Worm (Caenorhabditis elegans) whole organism, L3 larva: ENCODE measurements around the gene F45G2.8.

Source experiments
- aly-2 ChIP-seq: fragments of 150-350 bp; optimal IDR thresholded peaks from 2 replicates; lab custom pipeline; 2014; ENCODE audit warnings: missing biosample characterization, missing genetic modification characterization
- ama-1 ChIP-seq: fragments of 150-350 bp; optimal IDR thresholded peaks from 2 replicates; lab custom pipeline; 2018
- ceh-82 ChIP-seq: fragments of 150-350 bp; optimal IDR thresholded peaks from 2 replicates; lab custom pipeline; 2014; ENCODE audit warnings: missing biosample characterization, missing genetic modification characterization
- ceh-9 ChIP-seq: sonication (generic microtip); optimal IDR thresholded peaks from 2 replicates; lab custom pipeline; 2018; ENCODE audit warnings: missing biosample characterization, missing genetic modification characterization
- elt-1 ChIP-seq: fragments of 150-350 bp; optimal IDR thresholded peaks from 2 replicates; lab custom pipeline; 2014; ENCODE audit warnings: missing biosample characterization, missing genetic modification characterization
- nhr-11 ChIP-seq: fragments of 150-350 bp; optimal IDR thresholded peaks from 2 replicates; lab custom pipeline; 2014; ENCODE audit warnings: missing biosample characterization, missing genetic modification characterization
- nhr-12 ChIP-seq: fragments of 150-350 bp; optimal IDR thresholded peaks from 2 replicates; lab custom pipeline; 2014; ENCODE audit warnings: missing biosample characterization, missing genetic modification characterization
- nhr-237 ChIP-seq: fragments of 150-350 bp; optimal IDR thresholded peaks from 2 replicates; lab custom pipeline; 2014; ENCODE audit warnings: missing biosample characterization, missing genetic modification characterization
- sea-2 ChIP-seq: fragments of 150-350 bp; sonication (generic microtip); optimal IDR thresholded peaks from 4 replicates; lab custom pipeline; 2014; ENCODE audit warnings: missing biosample characterization, missing genetic modification reagents, missing genetic modification characterization
- skn-1 ChIP-seq: fragments of 150-350 bp; optimal IDR thresholded peaks from 2 replicates; lab custom pipeline; 2014; ENCODE audit warnings: missing biosample characterization, missing genetic modification characterization
- tbx-2 ChIP-seq: sonication (generic microtip); optimal IDR thresholded peaks from 2 replicates; lab custom pipeline; 2016; ENCODE audit warnings: mild to moderate bottlenecking, missing genetic modification characterization, missing compliant biosample characterization
- zag-1 ChIP-seq: fragments of 150-350 bp; optimal IDR thresholded peaks from 2 replicates; lab custom pipeline; 2014; ENCODE audit warnings: missing biosample characterization, missing genetic modification characterization
- ztf-11 ChIP-seq: fragments of 150-350 bp; optimal IDR thresholded peaks from 2 replicates; lab custom pipeline; 2014; ENCODE audit warnings: missing biosample characterization, missing genetic modification characterization
- ztf-4 ChIP-seq: fragments of 150-350 bp; optimal IDR thresholded peaks from 2 replicates; lab custom pipeline; 2014; ENCODE audit warnings: missing biosample characterization, missing genetic modification characterization

- no peak for TF ChIP-seq aly-2
- no peak for TF ChIP-seq ama-1 (lab: Kevin White, UChicago)
- TF ChIP-seq nhr-11 (tag; lab: Kevin White, UChicago): no peak
- TF ChIP-seq skn-1: no peak
- no peak for TF ChIP-seq sea-2 (GFP tag; lab: Kevin White, UChicago)
- no peak for TF ChIP-seq tbx-2 (tag; lab: Kevin White, UChicago)
- TF ChIP-seq nhr-12 (tag; lab: Kevin White, UChicago): no peak
- no peak for TF ChIP-seq zag-1
- no peak for TF ChIP-seq ceh-82 (tag; lab: Kevin White, UChicago)
- no peak for TF ChIP-seq elt-1 (tag; lab: Kevin White, UChicago)
- no peak for TF ChIP-seq ceh-9 (tag; lab: Kevin White, UChicago)
- TF ChIP-seq ztf-4 (tag; lab: Kevin White, UChicago): no peak
- TF ChIP-seq nhr-237 (tag; lab: Kevin White, UChicago): no peak
- no peak for TF ChIP-seq ztf-11 (tag; lab: Kevin White, UChicago)
These were observed 36.0 kb upstream of the F45G2.8 start, which contains the start of gene pssy-2 for ce11 chrIII:13471504-13471903.
